Worm (Caenorhabditis elegans) whole organism, late embryonic: ENCODE data around the gene srbc-22.

Experiments used
- C08G9.2 ChIP-seq: sonication (generic microtip); optimal IDR thresholded peaks from 2 replicates; lab custom pipeline; 2016; ENCODE audit warnings: mild to moderate bottlenecking, missing genetic modification characterization, moderate library complexity, missing compliant biosample characterization
- ceh-45 ChIP-seq: fragments of 200-800 bp; sonication (Bioruptor generic); IDR thresholded peaks from 2 replicates; pipeline ENCODE4 v1.3.6; 2022; ENCODE audit warnings: missing genetic modification reagents, missing genetic modification characterization, missing compliant biosample characterization
- dmd-4 ChIP-seq: sonication (generic microtip); optimal IDR thresholded peaks from 2 replicates; lab custom pipeline; 2016; ENCODE audit warnings: borderline replicate concordance, missing genetic modification characterization, missing compliant biosample characterization
- fkh-10 ChIP-seq: fragments of 150-350 bp; optimal IDR thresholded peaks from 2 replicates; lab custom pipeline; 2014; ENCODE audit warnings: missing biosample characterization, missing genetic modification reagents, missing genetic modification characterization
- lin-11 ChIP-seq: fragments of 200-800 bp; sonication (Bioruptor generic); optimal IDR thresholded peaks from 2 replicates; lab custom pipeline; 2018; ENCODE audit warnings: mild to moderate bottlenecking, missing genetic modification characterization, missing compliant biosample characterization
- pag-3 ChIP-seq: sonication (generic microtip); optimal IDR thresholded peaks from 2 replicates; lab custom pipeline; 2016; ENCODE audit warnings: missing compliant biosample characterization, missing genetic modification characterization, borderline replicate concordance
- pha-4 ChIP-seq: fragments of 150-350 bp; optimal IDR thresholded peaks from 2 replicates; lab custom pipeline; 2018; ENCODE audit warnings: missing biosample characterization, missing genetic modification reagents, missing genetic modification characterization
- sdc-2 ChIP-seq: sonication (generic microtip); optimal IDR thresholded peaks from 2 replicates; lab custom pipeline; 2016; ENCODE audit warnings: missing genotype, missing genetic modification characterization, missing compliant biosample characterization
- tbx-7 ChIP-seq: sonication (generic microtip); optimal IDR thresholded peaks from 2 replicates; lab custom pipeline; 2016; ENCODE audit warnings: missing genotype, missing genetic modification characterization, missing compliant biosample characterization
- unc-86 ChIP-seq: sonication (generic microtip); optimal IDR thresholded peaks from 2 replicates; lab custom pipeline; 2016; ENCODE audit warnings: missing genetic modification characterization, missing compliant biosample characterization

DNA sequence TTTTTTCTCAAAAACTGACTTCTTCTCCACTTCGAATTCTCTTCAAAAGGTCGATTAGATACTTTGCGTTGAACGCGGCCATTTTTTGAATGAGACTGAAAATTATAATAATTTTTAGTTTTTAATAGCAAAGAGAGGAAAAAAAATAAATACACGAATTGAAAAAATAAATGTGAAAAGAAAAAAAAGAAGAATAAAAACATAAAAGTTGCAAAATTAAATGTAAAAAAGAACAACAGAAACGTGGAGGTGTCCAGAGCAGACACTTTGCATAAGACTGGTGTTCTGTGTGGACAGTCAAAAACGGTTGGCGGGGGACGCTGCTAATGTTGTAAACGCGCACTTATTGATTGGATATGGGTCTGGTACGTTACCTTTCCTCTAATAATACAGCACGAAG is 2.4 kb downstream of the srbc-22 start, which contains the start of gene C45H4.14:
- TF ChIP-seq pag-3 (tag; lab: Kevin White, UChicago) (no peak), C08G9.2 (no peak), unc-86 (no peak), ceh-45 (GFP tag; lab: Robert Waterston, UW) (no peak), sdc-2 (tag; lab: Kevin White, UChicago) (no peak), tbx-7 (no peak), dmd-4 (tag; lab: Kevin White, UChicago) (no peak), fkh-10 (GFP tag; lab: Kevin White, UChicago) (no peak), lin-11 (tag; lab: Kevin White, UChicago) (no peak), pha-4 (tag; lab: Kevin White, UChicago) (no peak)
